Fruit fly (Drosophila melanogaster) whole organism, wandering third instar larva: ENCODE data around the gene Mocs1.
A peak's percentile ranks its signal among the peaks of the same experiment; 100 is the strongest.

Source experiments
- Abd-B ChIP-seq: fragments of >200 bp; optimal IDR thresholded peaks from 2 replicates; lab custom pipeline; 2017; ENCODE audit warnings: missing biosample characterization, missing genetic modification characterization
- CG32264 ChIP-seq: fragments of 200-800 bp; sonication (Bioruptor generic); optimal IDR thresholded peaks from 2 replicates; lab custom pipeline; 2016; ENCODE audit warnings: missing biosample characterization, missing genetic modification characterization
- CG9705 ChIP-seq: fragments of 200-800 bp; sonication (Bioruptor generic); optimal IDR thresholded peaks from 2 replicates; lab custom pipeline; 2018; ENCODE audit warnings: missing biosample characterization, mild to moderate bottlenecking, missing genetic modification characterization
- CrebA ChIP-seq: fragments of 200-800 bp; sonication (Bioruptor generic); optimal IDR thresholded peaks from 2 replicates; lab custom pipeline; 2016; ENCODE audit warnings: missing biosample characterization, mild to moderate bottlenecking, missing genetic modification characterization, borderline replicate concordance
- Dfd ChIP-seq: fragments of >200 bp; optimal IDR thresholded peaks from 2 replicates; lab custom pipeline; 2017; ENCODE audit warnings: missing biosample characterization, missing genetic modification characterization
- Dif ChIP-seq: fragments of 200-275, 200-300 bp; sonication (Bioruptor generic); optimal IDR thresholded peaks from 2 replicates; lab custom pipeline; 2018; ENCODE audit warnings: missing biosample characterization, missing genetic modification characterization; ENCODE audit not compliant: partially characterized antibody
- GATAd ChIP-seq: sonication (Bioruptor generic); optimal IDR thresholded peaks from 2 replicates; lab custom pipeline; 2016; ENCODE audit warnings: missing biosample characterization, missing genetic modification characterization
- HLH106 ChIP-seq: fragments of 200-800 bp; optimal IDR thresholded peaks from 3 replicates; lab custom pipeline; 2019; ENCODE audit warnings: missing biosample characterization, mild to moderate bottlenecking, missing genetic modification characterization, moderate library complexity
- Hnf4 ChIP-seq: fragments of 200-800 bp; sonication (Bioruptor generic); optimal IDR thresholded peaks from 2 replicates; lab custom pipeline; 2016; ENCODE audit warnings: missing biosample characterization, mild to moderate bottlenecking, missing genetic modification characterization
- Hr78 ChIP-seq: fragments of >200 bp; optimal IDR thresholded peaks from 2 replicates; lab custom pipeline; 2017; ENCODE audit warnings: missing biosample characterization, missing genetic modification characterization
- Hr83 ChIP-seq: fragments of 200-300 bp; sonication (Bioruptor generic); optimal IDR thresholded peaks from 2 replicates; lab custom pipeline; 2016; ENCODE audit warnings: missing biosample characterization, mild to moderate bottlenecking, missing genetic modification characterization, moderate library complexity; ENCODE audit not compliant: poor library complexity, severe bottlenecking
- Jra ChIP-seq: sonication (Bioruptor generic); optimal IDR thresholded peaks from 2 replicates; lab custom pipeline; 2016; ENCODE audit warnings: missing biosample characterization, missing genetic modification characterization
- Mio ChIP-seq: sonication (Bioruptor generic); optimal IDR thresholded peaks from 2 replicates; lab custom pipeline; 2016; ENCODE audit warnings: missing biosample characterization, missing genetic modification characterization
- Myc ChIP-seq: fragments of >200 bp; optimal IDR thresholded peaks from 2 replicates; lab custom pipeline; 2017
- N ChIP-seq: fragments of >200 bp; optimal IDR thresholded peaks from 2 replicates; lab custom pipeline; 2018; ENCODE audit warnings: missing biosample characterization, missing external identifiers, missing genetic modification characterization
- OdsH ChIP-seq: fragments of 200-800 bp; sonication (Bioruptor generic); optimal IDR thresholded peaks from 2 replicates; lab custom pipeline; 2016; ENCODE audit warnings: missing biosample characterization, mild to moderate bottlenecking, missing genetic modification characterization
- Rel ChIP-seq, 2 experiments: fragments of 200-800 bp; sonication (Bioruptor generic) in 1 of 2; optimal IDR thresholded peaks; 2 replicates in 1 of 2; 3 replicates in 1 of 2; lab custom pipeline; 2016 to 2019; ENCODE audit warnings: mild to moderate bottlenecking in 2 of 2, missing biosample characterization in 2 of 2, missing genetic modification characterization in 2 of 2, moderate library complexity in 1 of 2
- Sp1 ChIP-seq: fragments of 200-800 bp; sonication (Bioruptor generic); optimal IDR thresholded peaks from 3 replicates; lab custom pipeline; 2019; ENCODE audit warnings: missing biosample characterization, mild to moderate bottlenecking, missing genetic modification characterization, moderate library complexity
- Vsx2 ChIP-seq: fragments of 200-300, 225-300 bp; sonication (Bioruptor generic); optimal IDR thresholded peaks from 2 replicates; lab custom pipeline; 2018; ENCODE audit warnings: missing biosample characterization, missing genetic modification characterization; ENCODE audit not compliant: partially characterized antibody
- br ChIP-seq: fragments of 200-800 bp; sonication (Bioruptor generic); optimal IDR thresholded peaks from 2 replicates; lab custom pipeline; 2016; ENCODE audit warnings: missing biosample characterization, missing genetic modification characterization
- brk ChIP-seq: fragments of 200-800 bp; sonication (Bioruptor generic); optimal IDR thresholded peaks from 2 replicates; lab custom pipeline; 2016; ENCODE audit warnings: missing biosample characterization, mild to moderate bottlenecking, missing genetic modification characterization
- dl ChIP-seq, 2 experiments: fragments of 175-275, 200-275 bp in 1 of 2; fragments of 200-275 bp in 1 of 2; sonication (Bioruptor generic); optimal IDR thresholded peaks; lab custom pipeline; 2018; ENCODE audit warnings: mild to moderate bottlenecking in 2 of 2, missing biosample characterization in 2 of 2, missing genetic modification characterization in 2 of 2, moderate library complexity in 2 of 2; ENCODE audit not compliant: partially characterized antibody in 2 of 2, insufficient read depth in 1 of 2
- dmrt93B ChIP-seq: fragments of 200-800 bp; sonication (Bioruptor generic); optimal IDR thresholded peaks from 2 replicates; lab custom pipeline; 2018; ENCODE audit warnings: missing biosample characterization, mild to moderate bottlenecking, missing genetic modification characterization
- dsf ChIP-seq: sonication (Bioruptor generic); optimal IDR thresholded peaks from 2 replicates; lab custom pipeline; 2016; ENCODE audit warnings: missing biosample characterization, missing genetic modification characterization, borderline replicate concordance
- ey ChIP-seq: fragments of 200-800 bp; sonication (Bioruptor generic); optimal IDR thresholded peaks from 2 replicates; lab custom pipeline; 2016; ENCODE audit warnings: missing biosample characterization, missing genetic modification characterization
- foxo ChIP-seq, 2 experiments: fragments of 200-800 bp; sonication (Bioruptor generic); optimal IDR thresholded peaks; 2 replicates in 1 of 2; 3 replicates in 1 of 2; lab custom pipeline; 2016 to 2017; ENCODE audit warnings: missing biosample characterization in 2 of 2, missing genetic modification characterization in 2 of 2
- fru ChIP-seq: fragments of 200-800 bp; sonication (Bioruptor generic); optimal IDR thresholded peaks from 3 replicates; lab custom pipeline; 2016; ENCODE audit warnings: missing biosample characterization, mild to moderate bottlenecking, missing genetic modification characterization
- h ChIP-seq: fragments of 200-800 bp; sonication (Bioruptor generic); optimal IDR thresholded peaks from 3 replicates; lab custom pipeline; 2016; ENCODE audit warnings: missing biosample characterization, mild to moderate bottlenecking, missing genetic modification characterization
- jim ChIP-seq: fragments of 175-275, 200-325 bp; sonication (Bioruptor generic); optimal IDR thresholded peaks from 2 replicates; lab custom pipeline; 2016; ENCODE audit warnings: missing biosample characterization, mild to moderate bottlenecking, missing genetic modification characterization
- lola ChIP-seq: fragments of >200 bp; optimal IDR thresholded peaks from 2 replicates; lab custom pipeline; 2017; ENCODE audit warnings: missing biosample characterization, missing genetic modification characterization
- pan ChIP-seq: fragments of >200 bp; optimal IDR thresholded peaks from 2 replicates; lab custom pipeline; 2017
- psq ChIP-seq: fragments of 200-800 bp; sonication (Bioruptor generic); optimal IDR thresholded peaks from 3 replicates; lab custom pipeline; 2017; ENCODE audit warnings: missing biosample characterization, mild to moderate bottlenecking, missing genetic modification characterization, moderate library complexity
- rgr ChIP-seq: fragments of 200-800 bp; sonication (Bioruptor generic); optimal IDR thresholded peaks from 3 replicates; lab custom pipeline; 2016; ENCODE audit warnings: missing biosample characterization, mild to moderate bottlenecking, missing genetic modification characterization
- sage ChIP-seq: fragments of 200-800 bp; sonication (Bioruptor generic); optimal IDR thresholded peaks from 2 replicates; lab custom pipeline; 2016; ENCODE audit warnings: missing biosample characterization, mild to moderate bottlenecking, missing genetic modification characterization
- sv ChIP-seq: fragments of 200-800 bp; sonication (Bioruptor generic); optimal IDR thresholded peaks from 3 replicates; lab custom pipeline; 2016; ENCODE audit warnings: missing biosample characterization, missing genetic modification characterization
- tai ChIP-seq: sonication (Bioruptor generic); optimal IDR thresholded peaks from 2 replicates; lab custom pipeline; 2016; ENCODE audit warnings: missing biosample characterization, missing genetic modification characterization
- usp ChIP-seq: fragments of >200 bp; optimal IDR thresholded peaks from 2 replicates; lab custom pipeline; 2017; ENCODE audit warnings: missing biosample characterization, missing genetic modification characterization
- woc ChIP-seq: sonication (Bioruptor generic); optimal IDR thresholded peaks from 2 replicates; lab custom pipeline; 2016; ENCODE audit warnings: missing biosample characterization, mild to moderate bottlenecking, missing genetic modification characterization

The Mocs1 gene

dm6 chr3L:11096195-11096908 lies 26.0 kb downstream of the Mocs1 start, which contains the start of the genes CG46439, Iyd and CG33947:
Gene CG46439 (minus strand): TSS chr3L:11096245.
Gene Iyd (minus strand): TSS chr3L:11096245.
Gene CG33947 (plus strand): TSS chr3L:11096496.
- peak; percentile 7 for TF ChIP-seq Myc (lab: Kevin White, UChicago)
- peak; percentile 67 for TF ChIP-seq CG32264 (GFP tag; lab: Kevin White, UChicago)
- TF ChIP-seq sage = peak; percentile 80
- TF ChIP-seq N (GFP tag; lab: Kevin White, UChicago) = no peak
- peak; percentile 53 for TF ChIP-seq Sp1 (GFP tag; lab: Kevin White, UChicago)
- TF ChIP-seq Jra (GFP tag; lab: Kevin White, UChicago) = peak; percentile 34
- no peak for TF ChIP-seq CrebA (GFP tag; lab: Kevin White, UChicago)
- peak; percentile 16 for TF ChIP-seq rgr (GFP tag; lab: Kevin White, UChicago)
- TF ChIP-seq foxo (GFP tag; optimal IDR thresholded peaks at IDR 0.05; lab: Kevin White, UChicago) = peak; percentile 21 to 41
- TF ChIP-seq brk = peak; percentile 78
- no peak for TF ChIP-seq Rel (GFP tag; optimal IDR thresholded peaks at IDR 0.05; lab: Kevin White, UChicago)
- TF ChIP-seq Rel (tag; optimal IDR thresholded peaks at IDR 0.05; lab: Kevin White, UChicago) = peak; percentile 90
- peak; percentile 40 for TF ChIP-seq Dif (GFP tag; lab: Kevin White, UChicago)
- peak; percentile 50 for TF ChIP-seq fru (GFP tag; lab: Kevin White, UChicago)
- peak; percentile 75 for TF ChIP-seq Vsx2 (GFP tag; lab: Kevin White, UChicago)
- peak; percentile 16 for TF ChIP-seq woc (GFP tag; lab: Kevin White, UChicago)
- TF ChIP-seq sv (GFP tag; lab: Kevin White, UChicago) = no peak
- peak; percentile 49 for TF ChIP-seq Hnf4 (GFP tag; lab: Kevin White, UChicago)
- TF ChIP-seq lola (GFP tag; lab: Kevin White, UChicago) = no peak
- peak; percentile 43 for TF ChIP-seq br
- no peak for TF ChIP-seq ey (GFP tag; lab: Kevin White, UChicago)
- TF ChIP-seq pan = no peak
- TF ChIP-seq HLH106 (tag; lab: Kevin White, UChicago) = peak; percentile 23
- peak; percentile 54 for TF ChIP-seq psq
- no peak for TF ChIP-seq CG9705 (GFP tag; lab: Kevin White, UChicago)
- TF ChIP-seq dsf = no peak
- peak; percentile 43 for TF ChIP-seq h (GFP tag; lab: Kevin White, UChicago)
- TF ChIP-seq Dfd (GFP tag; lab: Kevin White, UChicago) = no peak

dm6 chr3L:11097982-11098663 lies 27.8 kb downstream of the Mocs1 start, which contains the start of the genes Irbp18 and APP-BP1:
Gene Irbp18 (minus strand): TSS chr3L:11098186.
Gene APP-BP1 (plus strand): TSS chr3L:11098412.
- TF ChIP-seq Dif (GFP tag; lab: Kevin White, UChicago) = no peak
- TF ChIP-seq Hnf4 (GFP tag; lab: Kevin White, UChicago) = peak; percentile 92
- TF ChIP-seq br = peak; percentile 95
- peak; percentile 92 for TF ChIP-seq HLH106 (tag; lab: Kevin White, UChicago)
- TF ChIP-seq Hr83 = peak; percentile 82
- TF ChIP-seq Sp1 (GFP tag; lab: Kevin White, UChicago) = peak; percentile 93
- peak; percentile 85 for TF ChIP-seq CG9705 (GFP tag; lab: Kevin White, UChicago)
- TF ChIP-seq CG32264 (GFP tag; lab: Kevin White, UChicago) = peak; percentile 88
- no peak for TF ChIP-seq CrebA (GFP tag; lab: Kevin White, UChicago)
- TF ChIP-seq Mio (GFP tag; lab: Kevin White, UChicago) = peak; percentile 39
- peak; percentile 96 for TF ChIP-seq h (GFP tag; lab: Kevin White, UChicago)
- TF ChIP-seq lola (GFP tag; lab: Kevin White, UChicago) = no peak
- TF ChIP-seq dsf = peak; percentile 80
- peak; percentile 95 for TF ChIP-seq ey (GFP tag; lab: Kevin White, UChicago)
- peak; percentile 86 for TF ChIP-seq dmrt93B
- no peak for TF ChIP-seq Dfd (GFP tag; lab: Kevin White, UChicago)
- peak; percentile 81 for TF ChIP-seq GATAd
- TF ChIP-seq Jra (GFP tag; lab: Kevin White, UChicago) = peak; percentile 93
- no peak for TF ChIP-seq N (GFP tag; lab: Kevin White, UChicago)
- peak; percentile 97 for TF ChIP-seq sv (GFP tag; lab: Kevin White, UChicago)
- peak; percentile 95 for TF ChIP-seq rgr (GFP tag; lab: Kevin White, UChicago)
- TF ChIP-seq brk = peak; percentile 88
- peak; percentile 70 for TF ChIP-seq Rel (GFP tag; optimal IDR thresholded peaks at IDR 0.05; lab: Kevin White, UChicago)
- TF ChIP-seq Rel (tag; optimal IDR thresholded peaks at IDR 0.05; lab: Kevin White, UChicago) = peak; percentile 71
- peak; percentile 47 for TF ChIP-seq Myc (lab: Kevin White, UChicago)
- peak; percentile 94 for TF ChIP-seq OdsH (GFP tag; lab: Kevin White, UChicago)
- TF ChIP-seq Hr78 (GFP tag; lab: Kevin White, UChicago) = no peak
- TF ChIP-seq fru (GFP tag; lab: Kevin White, UChicago) = peak; percentile 96
- no peak for TF ChIP-seq pan
- no peak for TF ChIP-seq usp (GFP tag; lab: Kevin White, UChicago)
- peak; percentile 87 for TF ChIP-seq sage
- TF ChIP-seq jim = no peak
- TF ChIP-seq Abd-B (GFP tag; lab: Kevin White, UChicago) = no peak
- TF ChIP-seq tai (GFP tag; lab: Kevin White, UChicago) = peak; percentile 93
- peak; percentile 91 for TF ChIP-seq psq
- peak; percentile 89 for TF ChIP-seq woc (GFP tag; lab: Kevin White, UChicago)
- no peak for TF ChIP-seq dl (GFP tag; optimal IDR thresholded peaks at IDR 0.05; lab: Kevin White, UChicago; ENCODE audit: insufficient read depth in 1 of 2, partially characterized antibody in 2 of 2)
- no peak for TF ChIP-seq Vsx2 (GFP tag; lab: Kevin White, UChicago)
- peak; percentile 79 to 96 for TF ChIP-seq foxo (GFP tag; optimal IDR thresholded peaks at IDR 0.05; lab: Kevin White, UChicago)
